Fruit fly (Drosophila melanogaster) whole organism, embryonic: Measurements from ENCODE around the gene CG9133.
A peak's percentile ranks its signal among the peaks of the same experiment; 100 is the strongest.
"Not testable (repeated sequence)": the region's sequence is repeated elsewhere in the genome, so short reads cannot be mapped to it uniquely, and the experiment has no call there.

Source experiments
- CG10267 ChIP-seq: fragments of 200-800 bp; sonication (Bioruptor generic); optimal IDR thresholded peaks from 2 replicates; lab custom pipeline; 2018; ENCODE audit warnings: missing biosample characterization, mild to moderate bottlenecking, missing genetic modification characterization, moderate library complexity
- CG10543 ChIP-seq: fragments of 200-800 bp; sonication (Bioruptor generic); optimal IDR thresholded peaks from 3 replicates; lab custom pipeline; 2017; ENCODE audit warnings: missing biosample characterization, mild to moderate bottlenecking, missing genetic modification characterization, moderate library complexity
- CG11093 ChIP-seq: fragments of 200-800 bp; sonication (Bioruptor generic); IDR thresholded peaks from 3 replicates; pipeline ENCODE4 v1.3.6; 2022; ENCODE audit warnings: missing biosample characterization, missing genetic modification characterization
- CG11247 ChIP-seq: fragments of 200-800 bp; sonication (Bioruptor generic); IDR thresholded peaks from 2 replicates; pipeline ENCODE4 v1.3.6; 2022; ENCODE audit warnings: missing biosample characterization, missing genetic modification characterization
- CG11696 ChIP-seq: fragments of 200-800 bp; sonication (Bioruptor generic); IDR thresholded peaks from 2 replicates; pipeline ENCODE4 v1.3.6; 2022; ENCODE audit warnings: missing biosample characterization, missing genetic modification characterization
- CG12659 ChIP-seq: fragments of 200-800 bp; sonication (Bioruptor generic); optimal IDR thresholded peaks from 3 replicates; lab custom pipeline; 2017; ENCODE audit warnings: mild to moderate bottlenecking, missing biosample characterization, missing genetic modification reagents, missing genetic modification characterization
- CG15479 ChIP-seq: fragments of 200-800 bp; sonication (Bioruptor generic); optimal IDR thresholded peaks from 3 replicates; lab custom pipeline; 2019; ENCODE audit warnings: missing biosample characterization, mild to moderate bottlenecking, missing genetic modification characterization, moderate library complexity
- CG18764 ChIP-seq: fragments of 200-800 bp; sonication (Bioruptor generic); optimal IDR thresholded peaks from 3 replicates; lab custom pipeline; 2016; ENCODE audit warnings: missing biosample characterization, missing genetic modification characterization
- CG2129 ChIP-seq: fragments of 200-800 bp; sonication (Bioruptor generic); IDR thresholded peaks from 2 replicates; pipeline ENCODE4 v1.3.6; 2022; ENCODE audit warnings: missing biosample characterization, missing genetic modification characterization; ENCODE audit not compliant: partially characterized antibody
- CG4282 ChIP-seq: fragments of 200-800 bp; sonication (Bioruptor generic); optimal IDR thresholded peaks from 2 replicates; lab custom pipeline; 2016; ENCODE audit warnings: missing biosample characterization, missing genetic modification characterization
- CG6791 ChIP-seq: fragments of 200-800 bp; sonication (Bioruptor generic); IDR thresholded peaks from 3 replicates; pipeline ENCODE4 v1.3.6; 2022; ENCODE audit warnings: missing biosample characterization, missing genetic modification characterization; ENCODE audit not compliant: partially characterized antibody
- Deaf1 ChIP-seq: fragments of 200-800 bp; optimal IDR thresholded peaks from 3 replicates; lab custom pipeline; 2019; ENCODE audit warnings: missing biosample characterization, mild to moderate bottlenecking, missing genetic modification characterization, moderate library complexity
- Doc3 ChIP-seq: fragments of 200-800 bp; sonication (Bioruptor generic); IDR thresholded peaks from 3 replicates; pipeline ENCODE4 v1.3.6; 2022; ENCODE audit warnings: missing biosample characterization, missing genetic modification characterization; ENCODE audit not compliant: partially characterized antibody
- Gsc ChIP-seq: fragments of 200-800 bp; sonication (Bioruptor generic); IDR thresholded peaks from 2 replicates; pipeline ENCODE4 v1.3.6; 2022; ENCODE audit warnings: missing biosample characterization, missing genetic modification characterization
- HLH54F ChIP-seq: fragments of 200-800 bp; sonication (Bioruptor generic); optimal IDR thresholded peaks from 3 replicates; lab custom pipeline; 2016; ENCODE audit warnings: missing biosample characterization, missing genetic modification characterization
- Nf-YC ChIP-seq: fragments of 200-800 bp; optimal IDR thresholded peaks from 3 replicates; lab custom pipeline; 2019; ENCODE audit warnings: missing biosample characterization, mild to moderate bottlenecking, missing genetic modification characterization, moderate library complexity
- Pdp1 ChIP-seq, 2 experiments: fragments of 200-800 bp; sonication (Bioruptor generic); optimal IDR thresholded peaks; 3 replicates each; lab custom pipeline; 2016; ENCODE audit warnings: missing biosample characterization in 2 of 2, missing genetic modification characterization in 2 of 2, mild to moderate bottlenecking in 1 of 2, moderate library complexity in 1 of 2
- Sin3A ChIP-seq: fragments of >200 bp; optimal IDR thresholded peaks from 2 replicates; lab custom pipeline; 2018
- TFAM ChIP-seq: fragments of 200-800 bp; sonication (Bioruptor generic); optimal IDR thresholded peaks from 2 replicates; lab custom pipeline; 2017; ENCODE audit warnings: missing biosample characterization, missing genetic modification characterization, inconsistent platforms
- Vsx1 ChIP-seq: fragments of 200-800 bp; sonication (Bioruptor generic); optimal IDR thresholded peaks from 2 replicates; lab custom pipeline; 2017; ENCODE audit warnings: missing biosample characterization, mild to moderate bottlenecking, missing genetic modification characterization, missing genetic modification reagents
- aop ChIP-seq: fragments of 200-800 bp; sonication (Bioruptor generic); IDR thresholded peaks from 2 replicates; pipeline ENCODE4 v1.3.6; 2022; ENCODE audit warnings: missing biosample characterization, missing genetic modification characterization
- cato ChIP-seq: fragments of 200-800 bp; sonication (Bioruptor generic); optimal IDR thresholded peaks from 2 replicates; lab custom pipeline; 2016; ENCODE audit warnings: missing biosample characterization, missing genetic modification characterization, borderline replicate concordance
- chif ChIP-seq, 2 experiments: fragments of 200-800 bp; sonication (Bioruptor generic); optimal IDR thresholded peaks; 3 replicates each; lab custom pipeline; 2016; ENCODE audit warnings: missing biosample characterization in 2 of 2, missing genetic modification characterization in 2 of 2
- crp ChIP-seq, 2 experiments: fragments of 200-800 bp; sonication (Bioruptor generic); optimal IDR thresholded peaks; 2 replicates in 1 of 2; 3 replicates in 1 of 2; lab custom pipeline; 2017; ENCODE audit warnings: missing biosample characterization in 2 of 2, missing genetic modification characterization in 2 of 2, mild to moderate bottlenecking in 1 of 2, moderate library complexity in 1 of 2
- dmrt99B ChIP-seq: fragments of 200-800 bp; sonication (Bioruptor generic); optimal IDR thresholded peaks from 2 replicates; lab custom pipeline; 2018; ENCODE audit warnings: missing biosample characterization, mild to moderate bottlenecking, missing genetic modification characterization, moderate library complexity
- hbn ChIP-seq: fragments of 200-800 bp; sonication (Bioruptor generic); IDR thresholded peaks from 2 replicates; pipeline ENCODE4 v1.3.6; 2022; ENCODE audit warnings: missing biosample characterization, missing genetic modification characterization; ENCODE audit not compliant: partially characterized antibody
- kah ChIP-seq: fragments of 200-800 bp; sonication (Bioruptor generic); optimal IDR thresholded peaks from 2 replicates; lab custom pipeline; 2018; ENCODE audit warnings: missing biosample characterization, mild to moderate bottlenecking, missing genetic modification characterization
- klu ChIP-seq: fragments of 200-800 bp; sonication (Bioruptor generic); IDR thresholded peaks from 2 replicates; pipeline ENCODE4 v1.3.6; 2022; ENCODE audit warnings: missing biosample characterization, missing genetic modification characterization
- nerfin-1 ChIP-seq: fragments of 200-800 bp; sonication (Bioruptor generic); optimal IDR thresholded peaks from 3 replicates; lab custom pipeline; 2019; ENCODE audit warnings: missing biosample characterization, mild to moderate bottlenecking, missing genetic modification characterization, moderate library complexity
- onecut ChIP-seq: fragments of 200-800 bp; sonication (Bioruptor generic); IDR thresholded peaks from 2 replicates; pipeline ENCODE4 v1.3.6; 2022; ENCODE audit warnings: missing biosample characterization, missing genetic modification characterization
- ro ChIP-seq: fragments of 200-800 bp; sonication (Bioruptor generic); IDR thresholded peaks from 2 replicates; pipeline ENCODE4 v1.3.6; 2022; ENCODE audit warnings: missing biosample characterization, missing genetic modification characterization
- shn ChIP-seq: fragments of 200-800 bp; sonication (Bioruptor generic); optimal IDR thresholded peaks from 3 replicates; lab custom pipeline; 2016; ENCODE audit warnings: missing biosample characterization, missing genetic modification characterization
- sisA ChIP-seq: fragments of 200-800 bp; sonication (Bioruptor generic); IDR thresholded peaks from 2 replicates; pipeline ENCODE4 v1.3.6; 2022; ENCODE audit warnings: missing biosample characterization, missing genetic modification characterization
- sr ChIP-seq: fragments of 200-800 bp; sonication (Bioruptor generic); IDR thresholded peaks from 3 replicates; pipeline ENCODE4 v1.3.6; 2022; ENCODE audit warnings: missing biosample characterization, missing genetic modification characterization
- sug ChIP-seq: fragments of 200-800 bp; optimal IDR thresholded peaks from 2 replicates; lab custom pipeline; 2019; ENCODE audit warnings: missing biosample characterization, mild to moderate bottlenecking, missing genetic modification characterization, moderate library complexity
- trem ChIP-seq: fragments of 200-800 bp; optimal IDR thresholded peaks from 3 replicates; lab custom pipeline; 2019; ENCODE audit warnings: missing biosample characterization, mild to moderate bottlenecking, missing genetic modification characterization, moderate library complexity

Gene CG9133

dm6 chr3L:1235426-1235825 is 16.4 kb upstream of the CG9133 start, which contains the start of gene galene:
TSS of gene galene (plus strand) at chr3L:1235726.
- TF ChIP-seq klu (no peak), dmrt99B (tag; lab: Kevin White, UChicago) (no peak), CG15479 (GFP tag; lab: Kevin White, UChicago) (no peak), HLH54F (GFP tag; lab: Kevin White, UChicago) (no peak), aop (GFP tag; lab: Robert Waterston, UW) (peak; percentile 16; the same call in 1 of the 2 replicates), CG6791 (GFP tag; lab: Robert Waterston, UW) (no peak), CG11093 (GFP tag; lab: Robert Waterston, UW) (no peak), CG11696 (GFP tag; lab: Robert Waterston, UW) (no peak), ro (GFP tag; lab: Robert Waterston, UW) (no peak), cato (no peak), CG12659 (GFP tag; lab: Kevin White, UChicago) (no peak), Deaf1 (peak; percentile 70), crp (GFP tag; optimal IDR thresholded peaks at IDR 0.05; lab: Kevin White, UChicago) (no peak), CG10543 (peak; percentile 8), Vsx1 (no peak), Doc3 (GFP tag; lab: Robert Waterston, UW) (no peak), hbn (GFP tag; lab: Robert Waterston, UW) (no peak), chif (GFP tag; optimal IDR thresholded peaks at IDR 0.05; lab: Kevin White, UChicago) (no peak), sug (peak; percentile 65), Sin3A (lab: Kevin White, UChicago) (no peak), CG2129 (GFP tag; lab: Robert Waterston, UW) (no peak), kah (GFP tag; lab: Kevin White, UChicago) (peak; percentile 8), CG18764 (GFP tag; lab: Kevin White, UChicago) (no peak), TFAM (GFP tag; lab: Kevin White, UChicago) (no peak), CG10267 (tag; lab: Kevin White, UChicago) (no peak), onecut (GFP tag; lab: Robert Waterston, UW) (no peak), nerfin-1 (tag; lab: Kevin White, UChicago) (no peak)

DNA sequence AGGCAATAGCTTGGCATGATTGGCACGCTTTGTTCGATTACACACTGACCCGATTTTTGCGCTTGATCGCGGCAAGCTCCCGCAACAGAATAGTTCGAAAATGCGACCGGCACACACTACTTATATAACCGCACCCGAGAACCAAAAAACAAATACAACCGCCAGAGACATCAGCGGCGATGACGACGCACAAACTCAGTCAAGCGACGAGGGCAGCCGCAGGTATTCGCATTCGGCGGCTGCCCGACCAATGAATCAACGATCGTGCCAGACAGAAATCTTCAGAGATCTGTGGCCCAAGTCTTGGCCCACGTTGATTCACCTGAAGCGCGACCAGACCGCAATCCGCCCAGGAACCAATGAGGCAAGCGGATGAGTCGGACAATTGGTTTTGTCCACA is 13.6 kb upstream of the CG9133 start, which contains the start of gene CG9192:
CG9192 (minus strand) TSS at position 101 of the 400 bp plus-strand sequence.
- TF ChIP-seq Pdp1 (GFP tag; optimal IDR thresholded peaks at IDR 0.05; lab: Kevin White, UChicago): peak in 1 of 2 experiments; percentile 84
- TF ChIP-seq sr: no peak
- TF ChIP-seq Deaf1: peak; percentile 43
- TF ChIP-seq CG11247: 0 out of 2 replicates have a peak, but pooled peaks have one; percentile 27

DNA sequence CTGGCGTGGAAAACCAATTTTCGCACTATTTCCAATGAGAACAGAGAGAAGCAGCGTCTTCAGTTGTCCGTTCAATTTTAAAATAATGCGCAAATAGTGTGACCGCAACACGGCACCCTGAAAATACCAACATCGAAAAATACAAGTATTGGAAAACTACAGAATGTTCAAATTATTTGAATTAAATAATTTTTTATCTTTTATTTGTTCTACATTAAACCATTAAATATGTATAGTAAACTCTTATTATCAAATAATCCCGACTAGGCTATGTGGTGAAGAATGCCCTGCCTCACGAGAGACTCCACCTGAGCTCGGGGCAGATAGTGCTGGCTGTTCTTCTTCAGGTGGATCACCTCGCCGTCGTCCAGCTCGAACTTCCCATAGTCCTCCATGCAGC is 6.0 kb upstream of the CG9133 start, which contains the start of gene Klp61F:
Klp61F (minus strand) TSS at position 101 of the 400 bp plus-strand sequence.
- TF ChIP-seq trem (tag; lab: Kevin White, UChicago); shn (GFP tag; lab: Kevin White, UChicago); Gsc (GFP tag; lab: Robert Waterston, UW): not testable (repeated sequence)

DNA sequence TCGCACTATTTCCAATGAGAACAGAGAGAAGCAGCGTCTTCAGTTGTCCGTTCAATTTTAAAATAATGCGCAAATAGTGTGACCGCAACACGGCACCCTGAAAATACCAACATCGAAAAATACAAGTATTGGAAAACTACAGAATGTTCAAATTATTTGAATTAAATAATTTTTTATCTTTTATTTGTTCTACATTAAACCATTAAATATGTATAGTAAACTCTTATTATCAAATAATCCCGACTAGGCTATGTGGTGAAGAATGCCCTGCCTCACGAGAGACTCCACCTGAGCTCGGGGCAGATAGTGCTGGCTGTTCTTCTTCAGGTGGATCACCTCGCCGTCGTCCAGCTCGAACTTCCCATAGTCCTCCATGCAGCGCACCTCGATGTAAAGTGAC is 5.0 kb upstream of the CG9133 start, which contains the start of gene CG32318:
CG32318 (minus strand) TSS at position 101 of the 400 bp plus-strand sequence.
- not testable (repeated sequence) for TF ChIP-seq Nf-YC (tag; lab: Kevin White, UChicago); sisA; CG4282 (GFP tag; lab: Kevin White, UChicago)
